Fruit fly (Drosophila melanogaster): Measurements from ENCODE around the gene CG31226.

The CG31226 gene

DNA sequence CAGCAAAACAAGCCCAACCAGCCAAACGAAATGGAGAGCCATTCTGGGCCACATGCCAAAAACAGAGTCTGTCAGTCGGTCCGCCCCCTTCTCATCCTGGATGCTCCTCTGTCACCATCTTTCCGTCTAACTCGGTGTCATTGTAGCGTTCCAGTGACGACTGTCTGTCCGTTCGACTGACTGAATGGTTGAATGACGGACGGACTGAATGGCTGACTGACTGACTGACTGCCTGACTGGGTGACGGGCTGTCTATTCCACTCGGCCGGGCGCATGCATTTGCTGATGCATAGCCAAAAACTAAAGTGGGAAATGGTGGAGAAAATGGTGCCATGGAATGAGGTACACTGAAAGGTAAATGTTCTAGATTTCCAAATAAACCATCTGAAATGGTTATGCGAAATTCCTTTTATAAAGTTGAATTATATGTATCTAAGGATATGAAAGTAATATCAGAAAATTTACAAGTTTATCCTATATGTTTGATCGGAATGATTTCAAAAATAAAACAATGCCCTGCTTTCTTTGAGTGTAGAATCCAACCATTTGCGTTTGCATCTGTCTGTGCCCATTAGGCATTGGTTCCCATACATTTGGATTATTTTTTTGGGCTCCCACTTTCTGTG lies 47.2 kb downstream of the CG31226 start (continued):
- no peak for TF ChIP-seq inv (GFP tag; IDR thresholded peaks at IDR 0.05; ENCODE audit: partially characterized antibody)
- no peak for TF ChIP-seq CG11723 (GFP tag; optimal IDR thresholded peaks at IDR 0.05)
- TF ChIP-seq CG32772 (GFP tag; IDR thresholded peaks at IDR 0.05): 0 out of 2 replicates have a peak, but pooled peaks have one; percentile 20
- peak; percentile 53 for TF ChIP-seq lmd (GFP tag; IDR thresholded peaks at IDR 0.05)
- TF ChIP-seq CoRest (tag; optimal IDR thresholded peaks at IDR 0.05): peak; percentile 12
- no peak for TF ChIP-seq dm (GFP tag; optimal IDR thresholded peaks at IDR 0.05)
- TF ChIP-seq dmrt99B (tag; optimal IDR thresholded peaks at IDR 0.05): peak; percentile 73
- peak; percentile 28 for TF ChIP-seq CG10654 (GFP tag; optimal IDR thresholded peaks at IDR 0.05)
- no peak for TF ChIP-seq sna (GFP tag; IDR thresholded peaks at IDR 0.05; ENCODE audit: partially characterized antibody)
- no peak for TF ChIP-seq CG10431 (GFP tag; optimal IDR thresholded peaks at IDR 0.05)
- no peak for TF ChIP-seq Med (GFP tag)
- 0 out of 2 replicates have a peak, but pooled peaks have one; percentile 33 for TF ChIP-seq E2f1 (GFP tag; IDR thresholded peaks at IDR 0.05)
- 0 out of 2 replicates have a peak, but pooled peaks have one; percentile 16 for TF ChIP-seq CG14014 (GFP tag; IDR thresholded peaks at IDR 0.05)
- TF ChIP-seq sens (GFP tag): peak; percentile 72
- no peak for TF ChIP-seq CG6791 (GFP tag; IDR thresholded peaks at IDR 0.05; ENCODE audit: partially characterized antibody)
- peak; percentile 32 for TF ChIP-seq Oli (tag; optimal IDR thresholded peaks at IDR 0.05)
- 0 out of 2 replicates have a peak, but pooled peaks have one; percentile 29 for TF ChIP-seq CG6272 (GFP tag; IDR thresholded peaks at IDR 0.05)
- 0 out of 3 replicates have a peak, but pooled peaks have one; percentile 35 for TF ChIP-seq dysf (GFP tag; IDR thresholded peaks at IDR 0.05)
- peak; percentile 6 for TF ChIP-seq PHDP (tag; optimal IDR thresholded peaks at IDR 0.05)
- peak; percentile 65 for TF ChIP-seq CG2678 (tag; optimal IDR thresholded peaks at IDR 0.05)
- TF ChIP-seq CG11504 (tag; optimal IDR thresholded peaks at IDR 0.05): peak; percentile 79
- TF ChIP-seq gce (GFP tag; IDR thresholded peaks at IDR 0.05): no peak
- no peak for TF ChIP-seq CG15073 (GFP tag; optimal IDR thresholded peaks at IDR 0.05)
- peak; percentile 28; the same call in 1 of the 2 replicates for TF ChIP-seq Rx (GFP tag; IDR thresholded peaks at IDR 0.05)
- TF ChIP-seq Opbp (GFP tag; IDR thresholded peaks at IDR 0.05; ENCODE audit: partially characterized antibody): no peak
- 0 out of 2 replicates have a peak, but pooled peaks have one; percentile 37 for TF ChIP-seq CG14441 (GFP tag; IDR thresholded peaks at IDR 0.05)
